Fruit fly (Drosophila melanogaster) whole organism, embryonic: ENCODE measurements around the gene Or82a.

ENCODE experiments used
- Atf6 ChIP-seq: fragments of 200-800 bp; sonication (Bioruptor generic); IDR thresholded peaks from 2 replicates; pipeline ENCODE4 v1.3.6; 2022; ENCODE audit warnings: missing biosample characterization, missing genetic modification characterization
- Blimp-1 ChIP-seq: fragments of 200-800 bp; sonication (Bioruptor generic); optimal IDR thresholded peaks from 3 replicates; lab custom pipeline; 2018; ENCODE audit warnings: missing biosample characterization, missing genetic modification characterization, mild to moderate bottlenecking, moderate library complexity, missing genetic modification reagents
- CG10959 ChIP-seq: fragments of 200-800 bp; sonication (Bioruptor generic); IDR thresholded peaks from 2 replicates; pipeline ENCODE4 v1.3.6; 2022; ENCODE audit warnings: missing biosample characterization, missing genetic modification characterization
- CG10979 ChIP-seq: fragments of 200-800 bp; sonication (Bioruptor generic); optimal IDR thresholded peaks from 2 replicates; lab custom pipeline; 2018; ENCODE audit warnings: missing biosample characterization, mild to moderate bottlenecking, missing genetic modification characterization, moderate library complexity
- CG11723 ChIP-seq: fragments of 200-800 bp; sonication (Bioruptor generic); optimal IDR thresholded peaks from 2 replicates; lab custom pipeline; 2017; ENCODE audit warnings: missing biosample characterization, mild to moderate bottlenecking, missing genetic modification characterization
- CG12659 ChIP-seq: fragments of 200-800 bp; sonication (Bioruptor generic); optimal IDR thresholded peaks from 3 replicates; lab custom pipeline; 2017; ENCODE audit warnings: mild to moderate bottlenecking, missing biosample characterization, missing genetic modification reagents, missing genetic modification characterization
- CG12769 ChIP-seq: fragments of 200-800 bp; sonication (Bioruptor generic); optimal IDR thresholded peaks from 2 replicates; lab custom pipeline; 2019; ENCODE audit warnings: missing biosample characterization, mild to moderate bottlenecking, missing genetic modification characterization, moderate library complexity
- CG13296 ChIP-seq: fragments of 200-800 bp; sonication (Bioruptor generic); optimal IDR thresholded peaks from 3 replicates; lab custom pipeline; 2018; ENCODE audit warnings: missing biosample characterization, mild to moderate bottlenecking, missing genetic modification characterization
- CG15073 ChIP-seq: fragments of 200-800 bp; sonication (Bioruptor generic); optimal IDR thresholded peaks from 2 replicates; lab custom pipeline; 2016; ENCODE audit warnings: missing biosample characterization, missing genetic modification characterization
- CG15696 ChIP-seq: fragments of 200-800 bp; sonication (Bioruptor generic); optimal IDR thresholded peaks from 2 replicates; lab custom pipeline; 2019; ENCODE audit warnings: missing biosample characterization, mild to moderate bottlenecking, missing genetic modification characterization, moderate library complexity
- CG17361 ChIP-seq: fragments of 200-800 bp; sonication (Bioruptor generic); IDR thresholded peaks from 3 replicates; pipeline ENCODE4 v1.3.6; 2022; ENCODE audit warnings: missing biosample characterization, missing genetic modification characterization
- CG18262 ChIP-seq: fragments of 200-800 bp; optimal IDR thresholded peaks from 3 replicates; lab custom pipeline; 2019; ENCODE audit warnings: missing biosample characterization, mild to moderate bottlenecking, missing genetic modification characterization, moderate library complexity
- CG2116 ChIP-seq: fragments of 200-800 bp; sonication (Bioruptor generic); optimal IDR thresholded peaks from 3 replicates; lab custom pipeline; 2018; ENCODE audit warnings: missing biosample characterization, mild to moderate bottlenecking, missing genetic modification characterization
- CG3995 ChIP-seq: fragments of 200-800 bp; sonication (Bioruptor generic); optimal IDR thresholded peaks from 3 replicates; lab custom pipeline; 2016; ENCODE audit warnings: missing biosample characterization, missing genetic modification characterization
- CG42726 ChIP-seq: fragments of 200-800 bp; sonication (Bioruptor generic); IDR thresholded peaks from 2 replicates; pipeline ENCODE4 v1.3.6; 2022; ENCODE audit warnings: missing biosample characterization, missing genetic modification characterization; ENCODE audit not compliant: partially characterized antibody
- CG43689 ChIP-seq: fragments of 200-800 bp; sonication (Bioruptor generic); IDR thresholded peaks from 2 replicates; pipeline ENCODE4 v1.3.6; 2022; ENCODE audit warnings: missing biosample characterization, missing genetic modification characterization
- CG7839 ChIP-seq: fragments of 200-800 bp; sonication (Bioruptor generic); optimal IDR thresholded peaks from 3 replicates; lab custom pipeline; 2018; ENCODE audit warnings: missing biosample characterization, mild to moderate bottlenecking, missing genetic modification characterization, moderate library complexity
- Dll ChIP-seq: fragments of 200-800 bp; sonication (Bioruptor generic); IDR thresholded peaks from 4 replicates; pipeline ENCODE4 v1.3.6; 2022; ENCODE audit warnings: missing biosample characterization, missing genetic modification characterization; ENCODE audit not compliant: partially characterized antibody
- Dp ChIP-seq: fragments of 200-800 bp; sonication (Bioruptor generic); optimal IDR thresholded peaks from 2 replicates; lab custom pipeline; 2018; ENCODE audit warnings: missing biosample characterization, mild to moderate bottlenecking, missing genetic modification characterization, moderate library complexity
- Ets65A ChIP-seq: fragments of 200-800 bp; sonication (Bioruptor generic); peaks from one replicate; lab custom pipeline; 2016; ENCODE audit warnings: missing biosample characterization, missing genetic modification characterization
- Gsc ChIP-seq: fragments of 200-800 bp; sonication (Bioruptor generic); IDR thresholded peaks from 2 replicates; pipeline ENCODE4 v1.3.6; 2022; ENCODE audit warnings: missing biosample characterization, missing genetic modification characterization
- Mes4 ChIP-seq: fragments of 200-800 bp; sonication (Bioruptor generic); optimal IDR thresholded peaks from 2 replicates; lab custom pipeline; 2016; ENCODE audit warnings: missing biosample characterization, missing genetic modification characterization
- NFAT ChIP-seq: fragments of 200-800 bp; sonication (Bioruptor generic); IDR thresholded peaks from 2 replicates; pipeline ENCODE4 v1.3.6; 2022; ENCODE audit warnings: missing biosample characterization, missing genetic modification characterization
- NK7.1 ChIP-seq: fragments of 200-800 bp; sonication (Bioruptor generic); optimal IDR thresholded peaks from 3 replicates; lab custom pipeline; 2016; ENCODE audit warnings: missing biosample characterization, missing genetic modification characterization
- Neu2 ChIP-seq: fragments of 200-800 bp; sonication (Bioruptor generic); optimal IDR thresholded peaks from 3 replicates; lab custom pipeline; 2016; ENCODE audit warnings: missing biosample characterization, missing genetic modification characterization, borderline replicate concordance
- Oli ChIP-seq: fragments of 200-800 bp; sonication (Bioruptor generic); optimal IDR thresholded peaks from 2 replicates; lab custom pipeline; 2018; ENCODE audit warnings: missing biosample characterization, mild to moderate bottlenecking, missing genetic modification characterization, moderate library complexity
- Ptx1 ChIP-seq: fragments of 200-800 bp; sonication (Bioruptor generic); IDR thresholded peaks from 2 replicates; pipeline ENCODE4 v1.3.6; 2022; ENCODE audit warnings: missing biosample characterization, missing genetic modification characterization
- Sox100B ChIP-seq: fragments of 200-800 bp; sonication (Bioruptor generic); optimal IDR thresholded peaks from 3 replicates; lab custom pipeline; 2018; ENCODE audit warnings: missing biosample characterization, mild to moderate bottlenecking, missing genetic modification characterization
- al ChIP-seq: fragments of 200-800 bp; sonication (Bioruptor generic); IDR thresholded peaks from 2 replicates; pipeline ENCODE4 v1.3.6; 2022; ENCODE audit warnings: missing biosample characterization, missing genetic modification characterization
- ase ChIP-seq: fragments of 200-800 bp; sonication (Bioruptor generic); IDR thresholded peaks from 3 replicates; pipeline ENCODE4 v1.3.6; 2022; ENCODE audit warnings: missing biosample characterization, missing genetic modification characterization
- bcd ChIP-seq: fragments of 200-800 bp; sonication (Bioruptor generic); optimal IDR thresholded peaks from 2 replicates; lab custom pipeline; 2017; ENCODE audit warnings: missing biosample characterization, mild to moderate bottlenecking, missing genetic modification characterization
- bigmax ChIP-seq: fragments of 200-800 bp; sonication (Bioruptor generic); optimal IDR thresholded peaks from 2 replicates; lab custom pipeline; 2018; ENCODE audit warnings: missing biosample characterization, mild to moderate bottlenecking, missing genetic modification characterization
- danr ChIP-seq: fragments of 200-800 bp; sonication (Bioruptor generic); IDR thresholded peaks from 2 replicates; pipeline ENCODE4 v1.3.6; 2022; ENCODE audit warnings: missing biosample characterization, missing genetic modification characterization
- eve ChIP-seq, 2 experiments: fragments of >200 bp; optimal IDR thresholded peaks; 2 replicates each; lab custom pipeline; 2017; ENCODE audit warnings: missing biosample characterization in 2 of 2, missing genetic modification characterization in 2 of 2
- gfzf ChIP-seq: fragments of 200-800 bp; sonication (Bioruptor generic); optimal IDR thresholded peaks from 2 replicates; lab custom pipeline; 2016; ENCODE audit warnings: missing biosample characterization, mild to moderate bottlenecking, missing genetic modification characterization, moderate library complexity
- grn ChIP-seq: fragments of 200-800 bp; sonication (Bioruptor generic); optimal IDR thresholded peaks from 3 replicates; lab custom pipeline; 2017; ENCODE audit warnings: missing biosample characterization, missing genetic modification characterization
- kah ChIP-seq: fragments of 200-800 bp; sonication (Bioruptor generic); optimal IDR thresholded peaks from 2 replicates; lab custom pipeline; 2018; ENCODE audit warnings: missing biosample characterization, mild to moderate bottlenecking, missing genetic modification characterization
- pan ChIP-seq, 4 experiments: fragments of >200 bp in 3 of 4; fragments of 200-800 bp in 1 of 4; sonication (Bioruptor generic) in 1 of 4; optimal IDR thresholded peaks in 3 of 4; IDR thresholded peaks in 1 of 4; 2 replicates each; pipeline versions ENCODE4 v1.3.6 to Lab custom; 2017 to 2022; ENCODE audit warnings: missing biosample characterization in 2 of 4, missing genetic modification characterization in 2 of 4, mixed read lengths in 1 of 4
- pho ChIP-seq: fragments of 200-800 bp; sonication (Bioruptor generic); optimal IDR thresholded peaks from 2 replicates; lab custom pipeline; 2016; ENCODE audit warnings: missing biosample characterization, missing genetic modification characterization
- pita ChIP-seq: fragments of 200-800 bp; sonication (Bioruptor generic); optimal IDR thresholded peaks from 2 replicates; lab custom pipeline; 2017; ENCODE audit warnings: missing biosample characterization, mild to moderate bottlenecking, missing genetic modification characterization
- prd ChIP-seq, 3 experiments: fragments of >200 bp in 2 of 3; fragments of 200-800 bp in 1 of 3; sonication (Bioruptor generic) in 1 of 3; optimal IDR thresholded peaks in 2 of 3; IDR thresholded peaks in 1 of 3; 2 replicates in 2 of 3; 3 replicates in 1 of 3; pipeline versions ENCODE4 v1.3.6 to Lab custom; 2017 to 2022; ENCODE audit warnings: missing biosample characterization in 1 of 3, missing genetic modification characterization in 1 of 3
- pum ChIP-seq: fragments of 200-800 bp; sonication (Bioruptor generic); optimal IDR thresholded peaks from 2 replicates; lab custom pipeline; 2016; ENCODE audit warnings: missing biosample characterization, missing genetic modification characterization
- sc ChIP-seq, 3 experiments: fragments of >200 bp in 2 of 3; fragments of 200-800 bp in 1 of 3; sonication (Bioruptor generic) in 1 of 3; optimal IDR thresholded peaks; 2 replicates in 2 of 3; 3 replicates in 1 of 3; lab custom pipeline; 2017; ENCODE audit warnings: mild to moderate bottlenecking in 1 of 3, missing biosample characterization in 1 of 3, missing genetic modification characterization in 1 of 3, missing genetic modification reagents in 1 of 3
- tll ChIP-seq, 2 experiments: fragments of 200-800 bp in 1 of 2; fragments of >200 bp in 1 of 2; sonication (Bioruptor generic) in 1 of 2; optimal IDR thresholded peaks; 2 replicates each; lab custom pipeline; 2017 to 2019; ENCODE audit warnings: missing biosample characterization in 2 of 2, missing genetic modification characterization in 2 of 2, mild to moderate bottlenecking in 1 of 2, moderate library complexity in 1 of 2
- trh ChIP-seq: fragments of 200-800 bp; sonication (Bioruptor generic); optimal IDR thresholded peaks from 2 replicates; lab custom pipeline; 2016; ENCODE audit warnings: missing biosample characterization, missing genetic modification characterization
- zen ChIP-seq: fragments of 200-800 bp; sonication (Bioruptor generic); optimal IDR thresholded peaks from 3 replicates; lab custom pipeline; 2018; ENCODE audit warnings: missing biosample characterization, mild to moderate bottlenecking, missing genetic modification characterization, moderate library complexity

Or82a gene

DNA sequence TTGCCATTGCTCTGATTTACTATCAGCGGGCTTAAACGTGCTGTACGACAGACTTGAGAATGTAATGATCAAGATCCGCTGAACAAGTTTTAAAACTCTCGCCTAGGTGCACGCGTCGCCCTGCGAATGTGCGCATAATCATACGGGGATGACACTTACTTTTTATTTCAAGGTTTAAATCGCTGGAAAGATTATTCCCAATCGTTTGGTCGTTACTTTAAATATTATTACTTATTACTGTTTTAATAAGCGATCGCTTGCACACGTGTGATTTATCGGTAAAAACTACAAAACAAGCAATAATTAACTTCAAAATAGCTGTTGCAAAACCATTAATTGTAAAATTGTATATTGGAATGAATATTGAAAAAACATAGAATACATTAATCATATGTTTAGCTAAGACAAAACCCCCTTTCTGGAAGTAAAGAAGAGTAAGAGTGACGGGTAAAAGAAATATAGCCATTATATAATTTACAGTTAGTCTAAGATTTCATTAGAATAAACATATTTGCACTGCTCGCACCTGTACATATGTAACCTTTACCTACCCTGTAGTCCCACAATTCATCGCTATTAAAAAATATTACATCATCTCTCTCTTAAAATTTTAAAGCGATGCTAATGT is 27.5 kb upstream of the Or82a start, which contains the start of gene DhpD (continued):
- TF ChIP-seq CG15073 (GFP tag; lab: Kevin White, UChicago) (no peak), NFAT (GFP tag; lab: Robert Waterston, UW) (peak; percentile 93), prd (optimal IDR thresholded peaks at IDR 0.05; lab: Kevin White, UChicago) (no peak), prd (GFP tag; IDR thresholded peaks at IDR 0.05; lab: Robert Waterston, UW) (peak; percentile 81), sc (optimal IDR thresholded peaks at IDR 0.05; lab: Kevin White, UChicago) (no peak), sc (GFP tag; optimal IDR thresholded peaks at IDR 0.05; lab: Kevin White, UChicago) (no peak), CG10959 (GFP tag; lab: Robert Waterston, UW) (peak; percentile 26; the same call in 1 of the 2 replicates), pum (peak; percentile 36), Ets65A (GFP tag; lab: Kevin White, UChicago) (peak; percentile 78), Neu2 (GFP tag; lab: Kevin White, UChicago) (no peak), CG43689 (GFP tag; lab: Robert Waterston, UW) (peak; percentile 51; the same call in 1 of the 2 replicates), Gsc (GFP tag; lab: Robert Waterston, UW) (no peak), Blimp-1 (GFP tag; lab: Kevin White, UChicago) (peak; percentile 68), ase (GFP tag; lab: Robert Waterston, UW) (peak; percentile 61; the same call in 2 of the 3 replicates), Sox100B (GFP tag; lab: Kevin White, UChicago) (no peak), pita (GFP tag; lab: Kevin White, UChicago) (peak; percentile 15), CG12659 (GFP tag; lab: Kevin White, UChicago) (peak; percentile 80), pan (optimal IDR thresholded peaks at IDR 0.05; lab: Kevin White, UChicago) (no peak), pan (GFP tag; optimal IDR thresholded peaks at IDR 0.05 in 1 of 2, IDR thresholded peaks at IDR 0.05 in 1 of 2) (peak in 1 of 2 experiments; percentile 74), NK7.1 (no peak), CG7839 (tag; lab: Kevin White, UChicago) (peak; percentile 75), CG13296 (GFP tag; lab: Kevin White, UChicago) (peak; percentile 70), Dll (GFP tag; lab: Robert Waterston, UW) (no peak), tll (GFP tag; optimal IDR thresholded peaks at IDR 0.05; lab: Kevin White, UChicago) (no peak), Mes4 (no peak), CG42726 (GFP tag; lab: Robert Waterston, UW) (peak; percentile 88; the same call in 1 of the 2 replicates), kah (GFP tag; lab: Kevin White, UChicago) (peak; percentile 31), bcd (peak; percentile 78), eve (GFP tag; optimal IDR thresholded peaks at IDR 0.05; lab: Kevin White, UChicago) (no peak), CG3995 (peak; percentile 94), CG18262 (tag; lab: Kevin White, UChicago) (peak; percentile 68), CG11723 (GFP tag; lab: Kevin White, UChicago) (peak; percentile 16), bigmax (GFP tag; lab: Kevin White, UChicago) (no peak), al (GFP tag; lab: Robert Waterston, UW) (peak; percentile 46; the same call in 1 of the 2 replicates), Atf6 (GFP tag; lab: Robert Waterston, UW) (peak; percentile 69), CG15696 (tag; lab: Kevin White, UChicago) (peak; percentile 75), CG12769 (tag; lab: Kevin White, UChicago) (peak; percentile 77), CG10979 (peak; percentile 47), trh (no peak), Oli (tag; lab: Kevin White, UChicago) (peak; percentile 48), Ptx1 (GFP tag; lab: Robert Waterston, UW) (peak; percentile 77), danr (GFP tag; lab: Robert Waterston, UW) (0 out of 2 replicates have a peak, but pooled peaks have one; percentile 32), Dp (GFP tag; lab: Kevin White, UChicago) (peak; percentile 31), pho (GFP tag; lab: Kevin White, UChicago) (peak; percentile 57), gfzf (GFP tag; lab: Kevin White, UChicago) (no peak), CG17361 (peak; percentile 78), grn (GFP tag; lab: Kevin White, UChicago) (peak; percentile 29), CG2116 (GFP tag; lab: Kevin White, UChicago) (no peak), zen (tag; lab: Kevin White, UChicago) (peak; percentile 66)
